Fruit fly (Drosophila melanogaster) whole organism, embryonic: ENCODE data around the gene MBD-like.

Experiments used
- Awh ChIP-seq: fragments of 200-800 bp; sonication (Bioruptor generic); IDR thresholded peaks from 2 replicates; pipeline ENCODE4, ENCODE4 v1.3.6; 2022; ENCODE audit warnings: missing biosample characterization, missing genetic modification characterization
- B-H2 ChIP-seq: fragments of 200-800 bp; sonication (Bioruptor generic); optimal IDR thresholded peaks from 2 replicates; lab custom pipeline; 2018; ENCODE audit warnings: missing biosample characterization, mild to moderate bottlenecking, missing genetic modification characterization
- CG11504 ChIP-seq: fragments of 200-800 bp; sonication (Bioruptor generic); optimal IDR thresholded peaks from 3 replicates; lab custom pipeline; 2019; ENCODE audit warnings: missing biosample characterization, mild to moderate bottlenecking, missing genetic modification characterization, moderate library complexity
- CG13287 ChIP-seq: fragments of 200-800 bp; sonication (Bioruptor generic); IDR thresholded peaks from 2 replicates; pipeline ENCODE4 v1.3.6; 2022; ENCODE audit warnings: missing biosample characterization, missing genetic modification characterization; ENCODE audit not compliant: partially characterized antibody
- CG15269 ChIP-seq: fragments of 200-800 bp; sonication (Bioruptor generic); optimal IDR thresholded peaks from 2 replicates; lab custom pipeline; 2018; ENCODE audit warnings: missing biosample characterization, mild to moderate bottlenecking, missing genetic modification characterization, moderate library complexity
- CG15601 ChIP-seq: fragments of 200-800 bp; sonication (Bioruptor generic); optimal IDR thresholded peaks from 3 replicates; lab custom pipeline; 2019; ENCODE audit warnings: missing biosample characterization, mild to moderate bottlenecking, missing genetic modification characterization, moderate library complexity
- CG15696 ChIP-seq: fragments of 200-800 bp; sonication (Bioruptor generic); optimal IDR thresholded peaks from 2 replicates; lab custom pipeline; 2019; ENCODE audit warnings: missing biosample characterization, mild to moderate bottlenecking, missing genetic modification characterization, moderate library complexity
- CG1647 ChIP-seq: fragments of 200-800 bp; sonication (Bioruptor generic); optimal IDR thresholded peaks from 3 replicates; lab custom pipeline; 2016; ENCODE audit warnings: missing biosample characterization, missing genetic modification characterization
- CG16815 ChIP-seq: fragments of 200-800 bp; sonication (Bioruptor generic); optimal IDR thresholded peaks from 3 replicates; lab custom pipeline; 2017; ENCODE audit warnings: missing biosample characterization, mild to moderate bottlenecking, missing genetic modification characterization
- CG18262 ChIP-seq: fragments of 200-800 bp; optimal IDR thresholded peaks from 3 replicates; lab custom pipeline; 2019; ENCODE audit warnings: missing biosample characterization, mild to moderate bottlenecking, missing genetic modification characterization, moderate library complexity
- CG31224 ChIP-seq: fragments of 200-800 bp; sonication (Bioruptor generic); IDR thresholded peaks from 2 replicates; pipeline ENCODE4 v1.3.6; 2022; ENCODE audit warnings: missing biosample characterization, missing genetic modification characterization
- CG42726 ChIP-seq: fragments of 200-800 bp; sonication (Bioruptor generic); IDR thresholded peaks from 2 replicates; pipeline ENCODE4 v1.3.6; 2022; ENCODE audit warnings: missing biosample characterization, missing genetic modification characterization; ENCODE audit not compliant: partially characterized antibody
- CG5245 ChIP-seq: fragments of 200-800 bp; sonication (Bioruptor generic); optimal IDR thresholded peaks from 3 replicates; lab custom pipeline; 2016; ENCODE audit warnings: missing biosample characterization, missing genetic modification characterization
- Deaf1 ChIP-seq: fragments of 200-800 bp; optimal IDR thresholded peaks from 3 replicates; lab custom pipeline; 2019; ENCODE audit warnings: missing biosample characterization, mild to moderate bottlenecking, missing genetic modification characterization, moderate library complexity
- Doc2 ChIP-seq: fragments of 200-800 bp; sonication (Bioruptor generic); IDR thresholded peaks from 2 replicates; pipeline ENCODE4 v1.3.6; 2022; ENCODE audit warnings: missing biosample characterization, missing genetic modification characterization
- E2f1 ChIP-seq: fragments of 200-800 bp; sonication (Bioruptor generic); IDR thresholded peaks from 2 replicates; pipeline ENCODE4 v1.3.6; 2022; ENCODE audit warnings: missing biosample characterization, missing genetic modification characterization
- ERR ChIP-seq: fragments of 200-800 bp; sonication (Bioruptor generic); optimal IDR thresholded peaks from 2 replicates; lab custom pipeline; 2016; ENCODE audit warnings: missing biosample characterization, missing genetic modification characterization
- Fer1 ChIP-seq: fragments of 200-800 bp; sonication (Bioruptor generic); optimal IDR thresholded peaks from 2 replicates; lab custom pipeline; 2017; ENCODE audit warnings: missing biosample characterization, mild to moderate bottlenecking, missing genetic modification characterization
- HLH4C ChIP-seq: fragments of 200-800 bp; sonication (Bioruptor generic); IDR thresholded peaks from 3 replicates; pipeline ENCODE4 v1.3.6; 2022; ENCODE audit warnings: missing biosample characterization, missing genetic modification characterization; ENCODE audit not compliant: partially characterized antibody
- Hey ChIP-seq: fragments of 200-800 bp; sonication (Bioruptor generic); optimal IDR thresholded peaks from 3 replicates; lab custom pipeline; 2018; ENCODE audit warnings: missing biosample characterization, mild to moderate bottlenecking, missing genetic modification characterization
- Hr3 ChIP-seq: fragments of 200-800 bp; sonication (Bioruptor generic); optimal IDR thresholded peaks from 3 replicates; lab custom pipeline; 2016; ENCODE audit warnings: missing biosample characterization, missing genetic modification characterization
- Hr51 ChIP-seq, 2 experiments: fragments of 200-800 bp; sonication (Bioruptor generic); optimal IDR thresholded peaks; 2 replicates in 1 of 2; 3 replicates in 1 of 2; lab custom pipeline; 2016 to 2018; ENCODE audit warnings: missing biosample characterization in 2 of 2, missing genetic modification characterization in 2 of 2, mild to moderate bottlenecking in 1 of 2, moderate library complexity in 1 of 2
- Hsf ChIP-seq: fragments of 200-800 bp; sonication (Bioruptor generic); optimal IDR thresholded peaks from 3 replicates; lab custom pipeline; 2016; ENCODE audit warnings: missing biosample characterization, missing genetic modification characterization
- Jarid2 ChIP-seq: fragments of 200-800 bp; sonication (Bioruptor generic); optimal IDR thresholded peaks from 3 replicates; lab custom pipeline; 2017; ENCODE audit warnings: mild to moderate bottlenecking, missing biosample characterization, missing genetic modification reagents, missing genetic modification characterization
- MBD-R2 ChIP-seq: fragments of 200-800 bp; sonication (Bioruptor generic); IDR thresholded peaks from 2 replicates; pipeline ENCODE4 v1.3.6; 2022; ENCODE audit warnings: missing biosample characterization, missing genetic modification characterization
- MTF-1 ChIP-seq: fragments of 200-800 bp; sonication (Bioruptor generic); optimal IDR thresholded peaks from 2 replicates; lab custom pipeline; 2018; ENCODE audit warnings: missing biosample characterization, mild to moderate bottlenecking, missing genetic modification characterization, borderline replicate concordance
- Pdp1 ChIP-seq, 2 experiments: fragments of 200-800 bp; sonication (Bioruptor generic); optimal IDR thresholded peaks; 3 replicates each; lab custom pipeline; 2016; ENCODE audit warnings: missing biosample characterization in 2 of 2, missing genetic modification characterization in 2 of 2, mild to moderate bottlenecking in 1 of 2, moderate library complexity in 1 of 2
- Poxn ChIP-seq: fragments of 200-800 bp; sonication (Bioruptor generic); IDR thresholded peaks from 2 replicates; pipeline ENCODE4 v1.3.6; 2022; ENCODE audit warnings: missing biosample characterization, missing genetic modification characterization
- Sin3A ChIP-seq: fragments of >200 bp; optimal IDR thresholded peaks from 2 replicates; lab custom pipeline; 2018
- Trl ChIP-seq, 3 experiments: fragments of >200 bp in 2 of 3; fragments of 200-800 bp in 1 of 3; sonication (Bioruptor generic) in 1 of 3; optimal IDR thresholded peaks; 2 replicates in 1 of 3; 3 replicates in 2 of 3; lab custom pipeline; 2016 to 2017; ENCODE audit warnings: missing biosample characterization in 1 of 3, missing genetic modification characterization in 1 of 3
- YL-1 ChIP-seq: fragments of 200-800 bp; sonication (Bioruptor generic); optimal IDR thresholded peaks from 3 replicates; lab custom pipeline; 2017; ENCODE audit warnings: missing biosample characterization, mild to moderate bottlenecking, missing genetic modification characterization
- al ChIP-seq: fragments of 200-800 bp; sonication (Bioruptor generic); IDR thresholded peaks from 2 replicates; pipeline ENCODE4 v1.3.6; 2022; ENCODE audit warnings: missing biosample characterization, missing genetic modification characterization
- bsh ChIP-seq, 2 experiments: fragments of 200-800 bp; sonication (Bioruptor generic); optimal IDR thresholded peaks; 2 replicates each; lab custom pipeline; 2017 to 2018; ENCODE audit warnings: mild to moderate bottlenecking in 2 of 2, missing biosample characterization in 2 of 2, missing genetic modification characterization in 2 of 2, moderate library complexity in 1 of 2
- dpn ChIP-seq, 2 experiments: fragments of 200-800 bp; sonication (Bioruptor generic); optimal IDR thresholded peaks; 3 replicates each; lab custom pipeline; 2016; ENCODE audit warnings: missing biosample characterization in 2 of 2, missing genetic modification characterization in 2 of 2
- exex ChIP-seq: fragments of 200-800 bp; sonication (Bioruptor generic); optimal IDR thresholded peaks from 4 replicates; lab custom pipeline; 2018; ENCODE audit warnings: missing biosample characterization, mild to moderate bottlenecking, missing genetic modification characterization, moderate library complexity
- gfzf ChIP-seq: fragments of 200-800 bp; sonication (Bioruptor generic); optimal IDR thresholded peaks from 2 replicates; lab custom pipeline; 2016; ENCODE audit warnings: missing biosample characterization, mild to moderate bottlenecking, missing genetic modification characterization, moderate library complexity
- klu ChIP-seq: fragments of 200-800 bp; sonication (Bioruptor generic); IDR thresholded peaks from 2 replicates; pipeline ENCODE4 v1.3.6; 2022; ENCODE audit warnings: missing biosample characterization, missing genetic modification characterization
- pfk ChIP-seq: fragments of 200-800 bp; sonication (Bioruptor generic); optimal IDR thresholded peaks from 2 replicates; lab custom pipeline; 2018; ENCODE audit warnings: missing biosample characterization, mild to moderate bottlenecking, missing genetic modification characterization, moderate library complexity
- rib ChIP-seq: fragments of 200-800 bp; sonication (Bioruptor generic); IDR thresholded peaks from 2 replicates; pipeline ENCODE4 v1.3.6; 2022; ENCODE audit warnings: missing biosample characterization, missing genetic modification characterization
- sd ChIP-seq: fragments of 200-800 bp; sonication (Bioruptor generic); optimal IDR thresholded peaks from 3 replicates; lab custom pipeline; 2018; ENCODE audit warnings: missing biosample characterization, mild to moderate bottlenecking, missing genetic modification characterization, moderate library complexity
- slbo ChIP-seq: fragments of 200-800 bp; sonication (Bioruptor generic); IDR thresholded peaks from 2 replicates; pipeline ENCODE4 v1.3.6; 2022; ENCODE audit warnings: missing biosample characterization, missing genetic modification characterization
- slou ChIP-seq: fragments of 200-800 bp; sonication (Bioruptor generic); optimal IDR thresholded peaks from 3 replicates; lab custom pipeline; 2016; ENCODE audit warnings: missing biosample characterization, missing genetic modification characterization
- sr ChIP-seq: fragments of 200-800 bp; sonication (Bioruptor generic); IDR thresholded peaks from 3 replicates; pipeline ENCODE4 v1.3.6; 2022; ENCODE audit warnings: missing biosample characterization, missing genetic modification characterization
- sug ChIP-seq: fragments of 200-800 bp; optimal IDR thresholded peaks from 2 replicates; lab custom pipeline; 2019; ENCODE audit warnings: missing biosample characterization, mild to moderate bottlenecking, missing genetic modification characterization, moderate library complexity
- tin ChIP-seq: fragments of 200-800 bp; sonication (Bioruptor generic); optimal IDR thresholded peaks from 3 replicates; lab custom pipeline; 2016; ENCODE audit warnings: missing biosample characterization, missing genetic modification characterization
- tna ChIP-seq: fragments of 200-800 bp; sonication (Bioruptor generic); IDR thresholded peaks from 2 replicates; pipeline ENCODE4 v1.3.6; 2022; ENCODE audit warnings: missing biosample characterization, missing genetic modification characterization; ENCODE audit not compliant: partially characterized antibody
- unc-4 ChIP-seq: fragments of 200-800 bp; sonication (Bioruptor generic); IDR thresholded peaks from 2 replicates; pipeline ENCODE4 v1.3.6; 2022; ENCODE audit warnings: missing biosample characterization, missing genetic modification characterization; ENCODE audit not compliant: partially characterized antibody
- wor ChIP-seq: fragments of 200-800 bp; sonication (Bioruptor generic); IDR thresholded peaks from 2 replicates; pipeline ENCODE4 v1.3.6; 2022; ENCODE audit warnings: missing biosample characterization, missing genetic modification characterization

The MBD-like gene

dm6 chr3R:9532437-9533180, 27.0 kb upstream of the MBD-like start, which contains the start of gene by (continued):
- peak; percentile 19 for TF ChIP-seq pfk (GFP tag; lab: Kevin White, UChicago)
- TF ChIP-seq YL-1 (GFP tag; lab: Kevin White, UChicago) = no peak
- peak; percentile 34; the same call in 1 of the 2 replicates for TF ChIP-seq CG13287 (GFP tag; lab: Robert Waterston, UW)
- no peak for TF ChIP-seq Hr3 (GFP tag; lab: Kevin White, UChicago)
- no peak for TF ChIP-seq Poxn (GFP tag; lab: Robert Waterston, UW)
- no peak for TF ChIP-seq wor (GFP tag; lab: Robert Waterston, UW)
- no peak for TF ChIP-seq slbo
- peak; percentile 76 for TF ChIP-seq exex
- TF ChIP-seq sug (tag; lab: Kevin White, UChicago) = peak; percentile 52
- no peak for TF ChIP-seq CG11504 (tag; lab: Kevin White, UChicago)
- TF ChIP-seq MTF-1 (GFP tag; lab: Kevin White, UChicago) = no peak
- TF ChIP-seq Pdp1 (GFP tag; optimal IDR thresholded peaks at IDR 0.05; lab: Kevin White, UChicago) = no peak
- TF ChIP-seq al (GFP tag; lab: Robert Waterston, UW) = no peak
- TF ChIP-seq Hsf (GFP tag; lab: Kevin White, UChicago) = no peak
- no peak for TF ChIP-seq CG18262 (tag; lab: Kevin White, UChicago)
- no peak for TF ChIP-seq tin (GFP tag; lab: Kevin White, UChicago)
- peak; percentile 83 for TF ChIP-seq sd (tag; lab: Kevin White, UChicago)
- TF ChIP-seq CG5245 = no peak
- no peak for TF ChIP-seq Fer1 (GFP tag; lab: Kevin White, UChicago)
- 0 out of 2 replicates have a peak, but pooled peaks have one; percentile 26 for TF ChIP-seq CG42726
- TF ChIP-seq CG1647 (GFP tag; lab: Kevin White, UChicago) = no peak
- no peak for TF ChIP-seq Sin3A (lab: Kevin White, UChicago)
- no peak; the same call in 1 of the 2 replicates for TF ChIP-seq rib (GFP tag; lab: Robert Waterston, UW)
- TF ChIP-seq Trl (optimal IDR thresholded peaks at IDR 0.05; lab: Kevin White, UChicago) = peak in 1 of 2 experiments; percentile 75
- TF ChIP-seq Trl (GFP tag; optimal IDR thresholded peaks at IDR 0.05; lab: Kevin White, UChicago) = no peak
- no peak for TF ChIP-seq klu (GFP tag; lab: Robert Waterston, UW)
- no peak for TF ChIP-seq Hr51 (GFP tag; optimal IDR thresholded peaks at IDR 0.05; lab: Kevin White, UChicago)
- no peak for TF ChIP-seq CG15601 (tag; lab: Kevin White, UChicago)
- TF ChIP-seq unc-4 = 0 out of 2 replicates have a peak, but pooled peaks have one; percentile 17
- no peak for TF ChIP-seq CG15269 (tag; lab: Kevin White, UChicago)
- no peak for TF ChIP-seq Doc2
- no peak for TF ChIP-seq Awh (GFP tag; lab: Robert Waterston, UW)
- TF ChIP-seq sr = peak; percentile 60; the same call in 2 of the 3 replicates
- no peak for TF ChIP-seq CG31224 (GFP tag; lab: Robert Waterston, UW)
- TF ChIP-seq MBD-R2 = no peak
- 0 out of 3 replicates have a peak, but pooled peaks have one; percentile 12 for TF ChIP-seq HLH4C (GFP tag; lab: Robert Waterston, UW)
- TF ChIP-seq ERR (GFP tag; lab: Kevin White, UChicago) = no peak
- no peak for TF ChIP-seq gfzf (GFP tag; lab: Kevin White, UChicago)
- TF ChIP-seq bsh (GFP tag; optimal IDR thresholded peaks at IDR 0.05; lab: Kevin White, UChicago) = no peak
- TF ChIP-seq Deaf1 (tag; lab: Kevin White, UChicago) = peak; percentile 51
- TF ChIP-seq CG16815 = no peak
- peak; percentile 71 for TF ChIP-seq Jarid2 (GFP tag; lab: Kevin White, UChicago)
- TF ChIP-seq E2f1 (GFP tag; lab: Robert Waterston, UW) = no peak
- TF ChIP-seq CG15696 (tag; lab: Kevin White, UChicago) = no peak
- TF ChIP-seq slou (GFP tag; lab: Kevin White, UChicago) = no peak
- TF ChIP-seq tna (GFP tag; lab: Robert Waterston, UW) = peak; percentile 8; the same call in 1 of the 2 replicates
- TF ChIP-seq dpn (GFP tag; optimal IDR thresholded peaks at IDR 0.05; lab: Kevin White, UChicago) = no peak
- no peak for TF ChIP-seq B-H2 (GFP tag; lab: Kevin White, UChicago)
- no peak for TF ChIP-seq Hey (tag; lab: Kevin White, UChicago)
